Fruit fly (Drosophila melanogaster) whole organism, pupa: Measurements from ENCODE around the gene Pnn.

Experiments
- CG32121 ChIP-seq: fragments of 200-800 bp; sonication (Bioruptor generic); IDR thresholded peaks from 2 replicates; pipeline ENCODE4 v1.3.6; 2022; ENCODE audit warnings: missing biosample characterization, missing genetic modification characterization
- Pif1B ChIP-seq: fragments of 200-800 bp; sonication (Bioruptor generic); optimal IDR thresholded peaks from 3 replicates; lab custom pipeline; 2016; ENCODE audit warnings: missing biosample characterization, missing genetic modification characterization

- TF ChIP-seq Pif1B (no peak), CG32121 (GFP tag; lab: Robert Waterston, UW) (no peak)
Observed at dm6 chr3R:9743995-9744394, 3.3 kb downstream of the Pnn start.
